Worm (Caenorhabditis elegans): ENCODE results near the gene W07G4.5.

Gene W07G4.5

ce11 chrV:13041666-13042065, 6.1 kb upstream of the W07G4.5 start, which contains the start of gene scyl-1:
Gene scyl-1 (minus strand): TSS chrV:13041721.
- TF ChIP-seq ZK546.5 (tag; optimal IDR thresholded peaks at IDR 0.05) = no peak
- no peak for TF ChIP-seq nhr-237 (tag; optimal IDR thresholded peaks at IDR 0.05)
- TF ChIP-seq nhr-23 (tag; optimal IDR thresholded peaks at IDR 0.05) = no peak
- TF ChIP-seq sma-3 (GFP tag; optimal IDR thresholded peaks at IDR 0.05) = peak; percentile 87
- TF ChIP-seq ama-1 (optimal IDR thresholded peaks at IDR 0.05) = no peak
- peak; percentile 17 for TF ChIP-seq snpc-4 (tag; optimal IDR thresholded peaks at IDR 0.05)
- TF ChIP-seq lin-39 (tag; optimal IDR thresholded peaks at IDR 0.05) = no peak
- no peak for TF ChIP-seq elt-1 (tag; optimal IDR thresholded peaks at IDR 0.05)
- peak; percentile 71 for TF ChIP-seq fos-1 (tag; optimal IDR thresholded peaks at IDR 0.05)
- TF ChIP-seq elt-3 (tag; optimal IDR thresholded peaks at IDR 0.05) = no peak
- peak; percentile 74 for TF ChIP-seq unc-55 (GFP tag; optimal IDR thresholded peaks at IDR 0.05)
- peak; percentile 31 for TF ChIP-seq ztf-4 (tag; optimal IDR thresholded peaks at IDR 0.05)
- TF ChIP-seq gmeb-1 (tag; optimal IDR thresholded peaks at IDR 0.05) = peak; percentile 83
- no peak for TF ChIP-seq ceh-82 (tag; optimal IDR thresholded peaks at IDR 0.05)
- peak; percentile 3 for TF ChIP-seq dmd-4 (tag; optimal IDR thresholded peaks at IDR 0.05)
- no peak for TF ChIP-seq unc-39 (tag; optimal IDR thresholded peaks at IDR 0.05)
- TF ChIP-seq peb-1 (tag; optimal IDR thresholded peaks at IDR 0.05) = no peak
- peak; percentile 83 for TF ChIP-seq F13H6.1 (tag; optimal IDR thresholded peaks at IDR 0.05)
- no peak for TF ChIP-seq ztf-1 (GFP tag; conservative IDR thresholded peaks at IDR 0.05)
- peak; percentile 81 for TF ChIP-seq nhr-129 (tag; optimal IDR thresholded peaks at IDR 0.05)
- no peak for TF ChIP-seq alr-1 (tag; optimal IDR thresholded peaks at IDR 0.05)
- peak; percentile 59 for TF ChIP-seq blmp-1 (tag; optimal IDR thresholded peaks at IDR 0.05; ENCODE audit: insufficient read depth)
- TF ChIP-seq ztf-11 (tag; optimal IDR thresholded peaks at IDR 0.05) = no peak
- TF ChIP-seq nhr-77 (tag; optimal IDR thresholded peaks at IDR 0.05) = no peak
- peak; percentile 88 for TF ChIP-seq nhr-25 (tag; optimal IDR thresholded peaks at IDR 0.05)
- peak; percentile 85 for TF ChIP-seq lin-13 (GFP tag; optimal IDR thresholded peaks at IDR 0.05)
- TF ChIP-seq nhr-11 (tag; optimal IDR thresholded peaks at IDR 0.05) = no peak
- TF ChIP-seq ceh-16 (tag; optimal IDR thresholded peaks at IDR 0.05) = no peak
- peak; percentile 83 for TF ChIP-seq sem-4 (tag; optimal IDR thresholded peaks at IDR 0.05)
- TF ChIP-seq nhr-12 (tag; optimal IDR thresholded peaks at IDR 0.05) = no peak
- no peak for TF ChIP-seq R02D3.7 (tag; optimal IDR thresholded peaks at IDR 0.05)
- TF ChIP-seq nhr-6 (tag; optimal IDR thresholded peaks at IDR 0.05) = no peak
- TF ChIP-seq skn-1 (tag; optimal IDR thresholded peaks at IDR 0.05) = no peak
- peak; percentile 86 for TF ChIP-seq crh-2 (tag; optimal IDR thresholded peaks at IDR 0.05)
- no peak for TF ChIP-seq egl-27 (tag; optimal IDR thresholded peaks at IDR 0.05)
- peak in 1 of 2 experiments; percentile 14 for TF ChIP-seq mdl-1 (tag; optimal IDR thresholded peaks at IDR 0.05)
- no peak for TF ChIP-seq aly-2 (tag; optimal IDR thresholded peaks at IDR 0.05)
- no peak for TF ChIP-seq Y55F3AM.14 (GFP tag; optimal IDR thresholded peaks at IDR 0.05)
- peak; percentile 92 for TF ChIP-seq sma-9 (GFP tag; optimal IDR thresholded peaks at IDR 0.05)
- no peak for TF ChIP-seq sma-9 (tag; optimal IDR thresholded peaks at IDR 0.05)
- peak; percentile 80 for TF ChIP-seq nhr-21 (tag; optimal IDR thresholded peaks at IDR 0.05)
- TF ChIP-seq C34F6.9 (tag; optimal IDR thresholded peaks at IDR 0.05) = peak; percentile 71
- no peak for TF ChIP-seq mbf-1 (tag; optimal IDR thresholded peaks at IDR 0.05)
- peak; percentile 69 to 89 for TF ChIP-seq lsy-2 (tag; optimal IDR thresholded peaks at IDR 0.05)
- TF ChIP-seq unc-62 (GFP tag; optimal IDR thresholded peaks at IDR 0.05) = no peak
- peak; percentile 78 for TF ChIP-seq mab-5 (tag; optimal IDR thresholded peaks at IDR 0.05)
- TF ChIP-seq nhr-10 (tag; optimal IDR thresholded peaks at IDR 0.05) = no peak
- no peak for TF ChIP-seq zag-1 (tag; optimal IDR thresholded peaks at IDR 0.05)
- TF ChIP-seq lin-11 (tag; optimal IDR thresholded peaks at IDR 0.05) = no peak

Measured in whole organism, L2 larva.